Fruit fly (Drosophila melanogaster) whole organism, embryonic: ENCODE data around the gene mahe.
A peak's percentile ranks its signal among the peaks of the same experiment; 100 is the strongest.

Experiments
- Abd-B ChIP-seq: fragments of 200-800 bp; sonication (Bioruptor generic); optimal IDR thresholded peaks from 2 replicates; lab custom pipeline; 2018; ENCODE audit warnings: missing biosample characterization, mild to moderate bottlenecking, missing genetic modification characterization, moderate library complexity
- BEAF-32 ChIP-seq: fragments of 200-800 bp; sonication (Bioruptor generic); optimal IDR thresholded peaks from 3 replicates; lab custom pipeline; 2017; ENCODE audit warnings: missing biosample characterization, missing genetic modification characterization, mild to moderate bottlenecking, moderate library complexity, missing genetic modification reagents
- Blimp-1 ChIP-seq: fragments of 200-800 bp; sonication (Bioruptor generic); optimal IDR thresholded peaks from 3 replicates; lab custom pipeline; 2018; ENCODE audit warnings: missing biosample characterization, missing genetic modification characterization, mild to moderate bottlenecking, moderate library complexity, missing genetic modification reagents
- CG10462 ChIP-seq: fragments of 200-800 bp; sonication (Bioruptor generic); optimal IDR thresholded peaks from 2 replicates; lab custom pipeline; 2016; ENCODE audit warnings: missing biosample characterization, missing genetic modification characterization
- CG10654 ChIP-seq: fragments of 200-800 bp; sonication (Bioruptor generic); optimal IDR thresholded peaks from 2 replicates; lab custom pipeline; 2016; ENCODE audit warnings: missing biosample characterization, missing genetic modification characterization
- CG12071 ChIP-seq: fragments of 200-800 bp; sonication (Bioruptor generic); optimal IDR thresholded peaks from 3 replicates; lab custom pipeline; 2018; ENCODE audit warnings: missing biosample characterization, mild to moderate bottlenecking, missing genetic modification characterization
- CG13287 ChIP-seq: fragments of 200-800 bp; sonication (Bioruptor generic); IDR thresholded peaks from 2 replicates; pipeline ENCODE4 v1.3.6; 2022; ENCODE audit warnings: missing biosample characterization, missing genetic modification characterization; ENCODE audit not compliant: partially characterized antibody
- CG15011 ChIP-seq: fragments of 200-800 bp; sonication (Bioruptor generic); optimal IDR thresholded peaks from 3 replicates; lab custom pipeline; 2018; ENCODE audit warnings: missing biosample characterization, mild to moderate bottlenecking, missing genetic modification characterization
- CG1647 ChIP-seq: fragments of 200-800 bp; sonication (Bioruptor generic); optimal IDR thresholded peaks from 3 replicates; lab custom pipeline; 2016; ENCODE audit warnings: missing biosample characterization, missing genetic modification characterization
- CG17328 ChIP-seq: fragments of 200-800 bp; sonication (Bioruptor generic); IDR thresholded peaks from 2 replicates; pipeline ENCODE4 v1.3.6; 2022; ENCODE audit warnings: missing biosample characterization, missing genetic modification characterization
- CG17829 ChIP-seq: fragments of 200-800 bp; optimal IDR thresholded peaks from 2 replicates; lab custom pipeline; 2019; ENCODE audit warnings: missing biosample characterization, mild to moderate bottlenecking, missing genetic modification characterization, moderate library complexity
- CG4854 ChIP-seq: fragments of 200-800 bp; sonication (Bioruptor generic); optimal IDR thresholded peaks from 2 replicates; lab custom pipeline; 2016; ENCODE audit warnings: missing biosample characterization, missing genetic modification characterization, inconsistent platforms
- CG6765 ChIP-seq: fragments of 200-800 bp; sonication (Bioruptor generic); optimal IDR thresholded peaks from 3 replicates; lab custom pipeline; 2017; ENCODE audit warnings: missing biosample characterization, mild to moderate bottlenecking, missing genetic modification characterization
- CG6791 ChIP-seq: fragments of 200-800 bp; sonication (Bioruptor generic); IDR thresholded peaks from 3 replicates; pipeline ENCODE4 v1.3.6; 2022; ENCODE audit warnings: missing biosample characterization, missing genetic modification characterization; ENCODE audit not compliant: partially characterized antibody
- CG9215 ChIP-seq: fragments of 200-800 bp; sonication (Bioruptor generic); IDR thresholded peaks from 2 replicates; pipeline ENCODE4 v1.3.6; 2022; ENCODE audit warnings: missing biosample characterization, missing genetic modification characterization
- CG9817 ChIP-seq: fragments of 200-800 bp; sonication (Bioruptor generic); optimal IDR thresholded peaks from 2 replicates; lab custom pipeline; 2018; ENCODE audit warnings: missing biosample characterization, mild to moderate bottlenecking, missing genetic modification characterization, moderate library complexity
- Dad ChIP-seq: fragments of 200-800 bp; sonication (Bioruptor generic); optimal IDR thresholded peaks from 3 replicates; lab custom pipeline; 2016; ENCODE audit warnings: missing biosample characterization, missing genetic modification characterization
- Doc2 ChIP-seq: fragments of 200-800 bp; sonication (Bioruptor generic); IDR thresholded peaks from 2 replicates; pipeline ENCODE4 v1.3.6; 2022; ENCODE audit warnings: missing biosample characterization, missing genetic modification characterization
- Ets97D ChIP-seq: fragments of 200-800 bp; sonication (Bioruptor generic); optimal IDR thresholded peaks from 3 replicates; lab custom pipeline; 2016; ENCODE audit warnings: missing biosample characterization, missing genetic modification characterization
- Fer2 ChIP-seq: fragments of 200-800 bp; sonication (Bioruptor generic); optimal IDR thresholded peaks from 2 replicates; lab custom pipeline; 2018; ENCODE audit warnings: missing biosample characterization, mild to moderate bottlenecking, missing genetic modification characterization, moderate library complexity
- HmgZ ChIP-seq: fragments of 200-800 bp; sonication (Bioruptor generic); optimal IDR thresholded peaks from 2 replicates; lab custom pipeline; 2018; ENCODE audit warnings: missing biosample characterization, mild to moderate bottlenecking, missing genetic modification characterization
- Lpt ChIP-seq: fragments of >200 bp; optimal IDR thresholded peaks from 2 replicates; lab custom pipeline; 2018; ENCODE audit warnings: missing biosample characterization, missing genetic modification characterization
- NfI ChIP-seq: fragments of 200-800 bp; sonication (Bioruptor generic); optimal IDR thresholded peaks from 3 replicates; lab custom pipeline; 2018; ENCODE audit warnings: missing biosample characterization, mild to moderate bottlenecking, missing genetic modification characterization, moderate library complexity
- Ravus ChIP-seq: fragments of 200-800 bp; sonication (Bioruptor generic); IDR thresholded peaks from 2 replicates; pipeline ENCODE4 v1.3.6; 2022; ENCODE audit warnings: missing biosample characterization, missing genetic modification characterization
- Side ChIP-seq: fragments of 200-800 bp; sonication (Bioruptor generic); optimal IDR thresholded peaks from 2 replicates; lab custom pipeline; 2016; ENCODE audit warnings: missing biosample characterization, missing genetic modification characterization
- Sox100B ChIP-seq: fragments of 200-800 bp; sonication (Bioruptor generic); optimal IDR thresholded peaks from 3 replicates; lab custom pipeline; 2018; ENCODE audit warnings: missing biosample characterization, mild to moderate bottlenecking, missing genetic modification characterization
- Sox102F ChIP-seq: fragments of 200-800 bp; sonication (Bioruptor generic); optimal IDR thresholded peaks from 2 replicates; lab custom pipeline; 2018; ENCODE audit warnings: missing biosample characterization, mild to moderate bottlenecking, missing genetic modification characterization, moderate library complexity
- Taf1 ChIP-seq: fragments of 200-800 bp; sonication (Bioruptor generic); IDR thresholded peaks from 2 replicates; pipeline ENCODE4 v1.3.6; 2022; ENCODE audit warnings: missing biosample characterization, missing genetic modification characterization
- aop ChIP-seq: fragments of 200-800 bp; sonication (Bioruptor generic); IDR thresholded peaks from 2 replicates; pipeline ENCODE4 v1.3.6; 2022; ENCODE audit warnings: missing biosample characterization, missing genetic modification characterization
- ash1 ChIP-seq: fragments of 200-800 bp; sonication (Bioruptor generic); optimal IDR thresholded peaks from 2 replicates; lab custom pipeline; 2018; ENCODE audit warnings: missing biosample characterization, mild to moderate bottlenecking, missing genetic modification characterization
- ato ChIP-seq: fragments of 200-800 bp; sonication (Bioruptor generic); IDR thresholded peaks from 2 replicates; pipeline ENCODE4 v1.3.6; 2022; ENCODE audit warnings: missing biosample characterization, missing genetic modification characterization; ENCODE audit not compliant: partially characterized antibody
- caup ChIP-seq: fragments of 200-800 bp; sonication (Bioruptor generic); optimal IDR thresholded peaks from 3 replicates; lab custom pipeline; 2017; ENCODE audit warnings: missing biosample characterization, mild to moderate bottlenecking, missing genetic modification characterization, moderate library complexity; ENCODE audit not compliant: severe bottlenecking
- chm ChIP-seq: fragments of 200-800 bp; sonication (Bioruptor generic); IDR thresholded peaks from 2 replicates; pipeline ENCODE4 v1.3.6; 2022; ENCODE audit warnings: missing biosample characterization, missing genetic modification characterization
- crol ChIP-seq: fragments of 200-800 bp; sonication (Bioruptor generic); IDR thresholded peaks from 2 replicates; pipeline ENCODE4 v1.3.6; 2022; ENCODE audit warnings: missing biosample characterization, missing genetic modification characterization
- en ChIP-seq: fragments of 200-800 bp; sonication (Bioruptor generic); optimal IDR thresholded peaks from 2 replicates; lab custom pipeline; 2016; ENCODE audit warnings: missing biosample characterization, missing genetic modification characterization
- fd102C ChIP-seq: fragments of 200-800 bp; sonication (Bioruptor generic); optimal IDR thresholded peaks from 2 replicates; lab custom pipeline; 2018; ENCODE audit warnings: missing biosample characterization, mild to moderate bottlenecking, missing genetic modification characterization, moderate library complexity
- her ChIP-seq: fragments of 200-800 bp; sonication (Bioruptor generic); optimal IDR thresholded peaks from 2 replicates; lab custom pipeline; 2016; ENCODE audit warnings: missing biosample characterization, missing genetic modification characterization
- klu ChIP-seq: fragments of 200-800 bp; sonication (Bioruptor generic); IDR thresholded peaks from 2 replicates; pipeline ENCODE4 v1.3.6; 2022; ENCODE audit warnings: missing biosample characterization, missing genetic modification characterization
- nom ChIP-seq: fragments of 200-800 bp; sonication (Bioruptor generic); optimal IDR thresholded peaks from 2 replicates; lab custom pipeline; 2017; ENCODE audit warnings: missing biosample characterization, missing genetic modification characterization, mild to moderate bottlenecking, moderate library complexity, missing genetic modification reagents
- pzg ChIP-seq: fragments of 200-800 bp; sonication (Bioruptor generic); optimal IDR thresholded peaks from 3 replicates; lab custom pipeline; 2018; ENCODE audit warnings: missing biosample characterization, mild to moderate bottlenecking, missing genetic modification characterization, moderate library complexity
- schlank ChIP-seq: fragments of 200-800 bp; sonication (Bioruptor generic); optimal IDR thresholded peaks from 2 replicates; lab custom pipeline; 2018; ENCODE audit warnings: missing biosample characterization, mild to moderate bottlenecking, missing genetic modification characterization
- tll ChIP-seq, 2 experiments: fragments of 200-800 bp in 1 of 2; fragments of >200 bp in 1 of 2; sonication (Bioruptor generic) in 1 of 2; optimal IDR thresholded peaks; 2 replicates each; lab custom pipeline; 2017 to 2019; ENCODE audit warnings: missing biosample characterization in 2 of 2, missing genetic modification characterization in 2 of 2, mild to moderate bottlenecking in 1 of 2, moderate library complexity in 1 of 2
- toy ChIP-seq: fragments of 200-800 bp; sonication (Bioruptor generic); IDR thresholded peaks from 2 replicates; pipeline ENCODE4 v1.3.6; 2022; ENCODE audit warnings: missing biosample characterization, missing genetic modification characterization
- tup ChIP-seq: fragments of 200-800 bp; sonication (Bioruptor generic); optimal IDR thresholded peaks from 2 replicates; lab custom pipeline; 2016; ENCODE audit warnings: missing biosample characterization, mild to moderate bottlenecking, missing genetic modification characterization, moderate library complexity
- tx ChIP-seq: fragments of 200-800 bp; sonication (Bioruptor generic); optimal IDR thresholded peaks from 2 replicates; lab custom pipeline; 2016; ENCODE audit warnings: missing biosample characterization, missing genetic modification characterization
- wor ChIP-seq: fragments of 200-800 bp; sonication (Bioruptor generic); IDR thresholded peaks from 2 replicates; pipeline ENCODE4 v1.3.6; 2022; ENCODE audit warnings: missing biosample characterization, missing genetic modification characterization
- z ChIP-seq: fragments of 200-800 bp; sonication (Bioruptor generic); IDR thresholded peaks from 3 replicates; pipeline ENCODE4 v1.3.6; 2022; ENCODE audit warnings: missing biosample characterization, missing genetic modification characterization
- zfh2 ChIP-seq: fragments of 200-800 bp; sonication (Bioruptor generic); optimal IDR thresholded peaks from 2 replicates; lab custom pipeline; 2016; ENCODE audit warnings: missing biosample characterization, missing genetic modification characterization

The mahe gene

dm6 chrX:7937588-7938481, 6.7 kb upstream of the mahe start (continued):
- TF ChIP-seq CG12071 (peak; percentile 59), CG9817 (tag; lab: Kevin White, UChicago) (peak; percentile 53), tup (no peak), tx (GFP tag; lab: Kevin White, UChicago) (peak; percentile 76), pzg (GFP tag; lab: Kevin White, UChicago) (no peak), CG10462 (GFP tag; lab: Kevin White, UChicago) (peak; percentile 77), aop (GFP tag; lab: Robert Waterston, UW) (no peak), z (GFP tag; lab: Robert Waterston, UW) (no peak), zfh2 (peak; percentile 2), schlank (tag; lab: Kevin White, UChicago) (no peak), CG15011 (GFP tag; lab: Kevin White, UChicago) (peak; percentile 47), CG1647 (peak; percentile 16), CG17328 (peak; percentile 68), crol (GFP tag; lab: Robert Waterston, UW) (peak; percentile 74), her (GFP tag; lab: Kevin White, UChicago) (peak; percentile 53), en (GFP tag; lab: Kevin White, UChicago) (peak; percentile 79), CG13287 (GFP tag; lab: Robert Waterston, UW) (no peak), CG9215 (peak; percentile 36; the same call in 1 of the 2 replicates), Fer2 (tag; lab: Kevin White, UChicago) (peak; percentile 28), ato (GFP tag; lab: Robert Waterston, UW) (no peak), CG6791 (GFP tag; lab: Robert Waterston, UW) (no peak), CG6765 (GFP tag; lab: Kevin White, UChicago) (no peak), Dad (GFP tag; lab: Kevin White, UChicago) (peak; percentile 59), ash1 (no peak), NfI (GFP tag; lab: Kevin White, UChicago) (peak; percentile 80), Abd-B (GFP tag; lab: Kevin White, UChicago) (peak; percentile 78), Ravus (GFP tag; lab: Robert Waterston, UW) (no peak), nom (GFP tag; lab: Kevin White, UChicago) (peak; percentile 40), caup (GFP tag; lab: Kevin White, UChicago) (peak; percentile 31), CG10654 (GFP tag; lab: Kevin White, UChicago) (peak; percentile 72), Sox102F (GFP tag; lab: Kevin White, UChicago) (peak; percentile 87), Taf1 (GFP tag; lab: Robert Waterston, UW) (no peak), chm (peak; percentile 54; the same call in 1 of the 2 replicates), Ets97D (peak; percentile 50), Doc2 (GFP tag; lab: Robert Waterston, UW) (no peak), wor (GFP tag; lab: Robert Waterston, UW) (peak; percentile 83), CG4854 (GFP tag; lab: Kevin White, UChicago) (peak; percentile 49), Blimp-1 (GFP tag; lab: Kevin White, UChicago) (peak; percentile 77), BEAF-32 (peak; percentile 12), klu (GFP tag; lab: Robert Waterston, UW) (peak; percentile 61; the same call in 1 of the 2 replicates), CG17829 (tag; lab: Kevin White, UChicago) (peak; percentile 83), Side (GFP tag; lab: Kevin White, UChicago) (peak; percentile 82), tll (GFP tag; optimal IDR thresholded peaks at IDR 0.05; lab: Kevin White, UChicago) (peak; percentile 63 to 74), fd102C (peak; percentile 24), toy (GFP tag; lab: Robert Waterston, UW) (no peak), Sox100B (GFP tag; lab: Kevin White, UChicago) (peak; percentile 93), HmgZ (no peak), Lpt (GFP tag; lab: Kevin White, UChicago) (no peak)
